Fruit fly (Drosophila melanogaster): ENCODE results near the gene CG17991.

- TF ChIP-seq CG10348 (GFP tag; IDR thresholded peaks at IDR 0.05) = no peak
- TF ChIP-seq rn (GFP tag; IDR thresholded peaks at IDR 0.05) = 0 out of 2 replicates have a peak, but pooled peaks have one; percentile 21
- peak; percentile 46; the same call in 1 of the 2 replicates for TF ChIP-seq CG32121 (GFP tag; IDR thresholded peaks at IDR 0.05)
- TF ChIP-seq CG14655 (GFP tag; optimal IDR thresholded peaks at IDR 0.05) = peak; percentile 62
- peak; percentile 23 for TF ChIP-seq CG34367 (tag; optimal IDR thresholded peaks at IDR 0.05)
- TF ChIP-seq CG12605 (GFP tag; IDR thresholded peaks at IDR 0.05) = no peak
- no peak for TF ChIP-seq EcR (GFP tag; optimal IDR thresholded peaks at IDR 0.05)
- TF ChIP-seq CG15710 (tag; optimal IDR thresholded peaks at IDR 0.05) = peak; percentile 41
- no peak for TF ChIP-seq fd96Ca (GFP tag; IDR thresholded peaks at IDR 0.05)
- TF ChIP-seq CG17806 (tag; optimal IDR thresholded peaks at IDR 0.05) = peak; percentile 47
These were observed 48.0 kb upstream of the CG17991 start for dm6 chr3R:27193079-27193478.

Data from whole organism, pupa.